Worm (Caenorhabditis elegans) whole organism, L4 larva: ENCODE data around the gene nas-14.
"Not testable (repeated sequence)": the region's sequence is repeated elsewhere in the genome, so short reads cannot be mapped to it uniquely, and the experiment has no call there.

ENCODE experiments used
- D1046.2 ChIP-seq: fragments of 200-800 bp; sonication (Bioruptor generic); IDR thresholded peaks from 2 replicates; pipeline ENCODE4 v1.3.6; 2022; ENCODE audit warnings: missing genetic modification characterization, missing compliant biosample characterization
- F26F4.8 ChIP-seq: fragments of 200-800 bp; sonication (Bioruptor generic); conservative IDR thresholded peaks from 2 replicates; pipeline ENCODE4 v1.3.6; 2022; ENCODE audit warnings: missing genetic modification characterization, missing compliant biosample characterization
- F44E2.7 ChIP-seq: fragments of 200-800 bp; sonication (Bioruptor generic); IDR thresholded peaks from 2 replicates; pipeline ENCODE4 v2.1.2; 2022; ENCODE audit warnings: missing genetic modification characterization, missing compliant biosample characterization
- T26A8.4 ChIP-seq: fragments of 200-800 bp; sonication (Bioruptor generic); IDR thresholded peaks from 2 replicates; pipeline ENCODE4 v1.3.6; 2022; ENCODE audit warnings: missing genetic modification characterization, missing compliant biosample characterization
- Y105C5A.15 ChIP-seq: fragments of 200-800 bp; sonication (Bioruptor generic); IDR thresholded peaks from 2 replicates; pipeline ENCODE4 v1.3.6; 2022; ENCODE audit warnings: missing genetic modification characterization, missing compliant biosample characterization
- Y48G9A.11 ChIP-seq: fragments of 200-800 bp; sonication (Bioruptor generic); IDR thresholded peaks from 2 replicates; pipeline ENCODE4 v1.3.6; 2022; ENCODE audit warnings: missing genetic modification reagents, missing genetic modification characterization, missing compliant biosample characterization
- Y5F2A.4 ChIP-seq: fragments of 200-800 bp; sonication (Bioruptor generic); optimal IDR thresholded peaks from 2 replicates; lab custom pipeline; 2018; ENCODE audit warnings: mild to moderate bottlenecking, missing genetic modification characterization, missing compliant biosample characterization
- Y75B8A.6 ChIP-seq: fragments of 200-800 bp; sonication (Bioruptor generic); IDR thresholded peaks from 2 replicates; pipeline ENCODE4 v1.3.6; 2022; ENCODE audit warnings: missing genetic modification reagents, missing genetic modification characterization, missing compliant biosample characterization
- aly-2 ChIP-seq: sonication (generic microtip); optimal IDR thresholded peaks from 2 replicates; lab custom pipeline; 2018; ENCODE audit warnings: missing biosample characterization, missing genetic modification characterization
- arid-1 ChIP-seq: fragments of 200-800 bp; sonication (Bioruptor generic); conservative IDR thresholded peaks from 2 replicates; pipeline ENCODE4 v1.3.6; 2022; ENCODE audit warnings: missing genetic modification reagents, missing genetic modification characterization, missing compliant biosample characterization
- attf-4 ChIP-seq: sonication (generic microtip); optimal IDR thresholded peaks from 3 replicates; lab custom pipeline; 2017; ENCODE audit warnings: missing biosample characterization, missing genetic modification characterization
- ces-1 ChIP-seq: fragments of 150-350 bp; sonication (generic microtip); optimal IDR thresholded peaks from 4 replicates; lab custom pipeline; 2014; ENCODE audit warnings: missing biosample characterization, missing genetic modification reagents, missing genetic modification characterization
- ctbp-1 ChIP-seq: fragments of 200-800 bp; sonication (Bioruptor generic); IDR thresholded peaks from 2 replicates; pipeline ENCODE4 v1.3.6; 2022; ENCODE audit warnings: missing genetic modification reagents, missing genetic modification characterization, missing compliant biosample characterization
- daf-8 ChIP-seq: fragments of 200-800 bp; sonication (Bioruptor generic); IDR thresholded peaks from 2 replicates; pipeline ENCODE4 v1.3.6; 2022; ENCODE audit warnings: missing genetic modification characterization, missing compliant biosample characterization
- dmd-6 ChIP-seq: fragments of 200-800 bp; sonication (Bioruptor generic); IDR thresholded peaks from 2 replicates; pipeline ENCODE4 v1.3.6; 2022; ENCODE audit warnings: missing genetic modification reagents, missing genetic modification characterization, missing compliant biosample characterization
- dmd-8 ChIP-seq: fragments of 200-800 bp; sonication (Bioruptor generic); IDR thresholded peaks from 2 replicates; pipeline ENCODE4 v1.3.6; 2022; ENCODE audit warnings: missing genetic modification characterization, missing compliant biosample characterization
- duxl-1 ChIP-seq: sonication (generic microtip); optimal IDR thresholded peaks from 2 replicates; lab custom pipeline; 2016; ENCODE audit warnings: mild to moderate bottlenecking, missing genetic modification characterization, moderate library complexity, missing compliant biosample characterization; ENCODE audit not compliant: poor library complexity
- egl-43 ChIP-seq: fragments of 200-800 bp; sonication (Bioruptor generic); IDR thresholded peaks from 2 replicates; pipeline ENCODE4 v1.3.6; 2022; ENCODE audit warnings: missing genetic modification reagents, missing genetic modification characterization, missing compliant biosample characterization
- hlh-11 ChIP-seq: fragments of 200-800 bp; sonication (Bioruptor generic); optimal IDR thresholded peaks from 2 replicates; lab custom pipeline; 2018; ENCODE audit warnings: mild to moderate bottlenecking, missing genetic modification characterization, missing compliant biosample characterization
- hlh-30 ChIP-seq: sonication (generic microtip); optimal IDR thresholded peaks from 2 replicates; lab custom pipeline; 2017; ENCODE audit warnings: antibody characterized with exemption, mild to moderate bottlenecking, missing genetic modification characterization, missing compliant biosample characterization; ENCODE audit not compliant: insufficient read depth
- hmg-1.1 ChIP-seq: fragments of 200-800 bp; sonication (Bioruptor generic); IDR thresholded peaks from 2 replicates; pipeline ENCODE4 v1.3.6; 2022; ENCODE audit warnings: missing genetic modification reagents, missing genetic modification characterization, missing compliant biosample characterization
- lim-7 ChIP-seq: fragments of 200-800 bp; sonication (Bioruptor generic); IDR thresholded peaks from 2 replicates; pipeline ENCODE4 v1.3.6; 2022; ENCODE audit warnings: missing genetic modification characterization, missing compliant biosample characterization
- lin-1 ChIP-seq: fragments of 200-800 bp; sonication (Bioruptor generic); IDR thresholded peaks from 2 replicates; pipeline ENCODE4 v1.3.6; 2022; ENCODE audit warnings: missing genetic modification reagents, missing genetic modification characterization, missing compliant biosample characterization
- lin-13 ChIP-seq: fragments of 150-350 bp; optimal IDR thresholded peaks from 2 replicates; lab custom pipeline; 2014; ENCODE audit warnings: missing biosample characterization, missing genetic modification reagents, missing genetic modification characterization
- lin-38 ChIP-seq: fragments of 200-800 bp; sonication (Bioruptor generic); IDR thresholded peaks from 2 replicates; pipeline ENCODE4 v1.3.6; 2022; ENCODE audit warnings: missing genetic modification reagents, missing genetic modification characterization, missing compliant biosample characterization
- madf-5 ChIP-seq, 2 experiments: fragments of 200-800 bp; sonication (Bioruptor generic); IDR thresholded peaks; 2 replicates each; pipeline ENCODE4 v1.3.6; 2022; ENCODE audit warnings: missing compliant biosample characterization in 2 of 2, missing genetic modification characterization in 2 of 2
- madf-9 ChIP-seq: fragments of 200-800 bp; sonication (Bioruptor generic); conservative IDR thresholded peaks from 2 replicates; pipeline ENCODE4 v1.3.6; 2022; ENCODE audit warnings: missing genetic modification reagents, missing genetic modification characterization, missing compliant biosample characterization
- mdt-29 ChIP-seq: fragments of 200-800 bp; sonication (Bioruptor generic); IDR thresholded peaks from 2 replicates; pipeline ENCODE4 v1.3.6; 2022; ENCODE audit warnings: missing genetic modification reagents, missing genetic modification characterization, missing compliant biosample characterization
- mes-2 ChIP-seq: sonication (generic microtip); optimal IDR thresholded peaks from 2 replicates; lab custom pipeline; 2016; ENCODE audit warnings: missing genotype, mild to moderate bottlenecking, missing genetic modification characterization, missing compliant biosample characterization; ENCODE audit not compliant: poor library complexity, severe bottlenecking
- nhr-11 ChIP-seq: fragments of 150-350 bp; optimal IDR thresholded peaks from 2 replicates; lab custom pipeline; 2014; ENCODE audit warnings: missing biosample characterization, missing genetic modification characterization
- nhr-41 ChIP-seq: fragments of 200-800 bp; sonication (Bioruptor generic); IDR thresholded peaks from 2 replicates; pipeline ENCODE4 v1.3.6; 2022; ENCODE audit warnings: missing genetic modification reagents, missing genetic modification characterization, missing compliant biosample characterization
- nhr-48 ChIP-seq: sonication (generic microtip); optimal IDR thresholded peaks from 2 replicates; lab custom pipeline; 2016; ENCODE audit warnings: mild to moderate bottlenecking, missing genetic modification characterization, missing compliant biosample characterization
- pha-4 ChIP-seq, 2 experiments: fragments of 150-350 bp in 1 of 2; fragments of 200-800 bp in 1 of 2; sonication (Bioruptor generic) in 1 of 2; IDR thresholded peaks in 1 of 2; optimal IDR thresholded peaks in 1 of 2; 2 replicates each; pipeline versions ENCODE4 v1.3.6 to Lab custom; 2014 to 2022; ENCODE audit warnings: missing genetic modification characterization in 2 of 2, missing genetic modification reagents in 2 of 2, missing biosample characterization in 1 of 2, missing compliant biosample characterization in 1 of 2
- sdz-12 ChIP-seq: fragments of 200-800 bp; sonication (Bioruptor generic); optimal IDR thresholded peaks from 2 replicates; lab custom pipeline; 2018; ENCODE audit warnings: mild to moderate bottlenecking, missing genetic modification characterization, missing compliant biosample characterization
- snpc-1.2 ChIP-seq: fragments of 200-800 bp; sonication (Bioruptor generic); IDR thresholded peaks from 2 replicates; pipeline ENCODE4 v1.3.6; 2022; ENCODE audit warnings: missing genetic modification reagents, missing genetic modification characterization, missing compliant biosample characterization
- snpc-4 ChIP-seq: fragments of 150-350 bp; optimal IDR thresholded peaks from 2 replicates; lab custom pipeline; 2014; ENCODE audit warnings: missing biosample characterization, missing genetic modification characterization
- spr-3 ChIP-seq: fragments of 200-800 bp; sonication (Bioruptor generic); optimal IDR thresholded peaks from 2 replicates; lab custom pipeline; 2018; ENCODE audit warnings: mild to moderate bottlenecking, missing genetic modification characterization, missing compliant biosample characterization
- tra-1 ChIP-seq: fragments of 200-800 bp; sonication (Bioruptor generic); IDR thresholded peaks from 2 replicates; pipeline ENCODE4 v1.3.6; 2022; ENCODE audit warnings: missing genetic modification reagents, missing genetic modification characterization, missing compliant biosample characterization
- unc-130 ChIP-seq: sonication (generic microtip); optimal IDR thresholded peaks from 2 replicates; lab custom pipeline; 2016; ENCODE audit warnings: missing genetic modification reagents, missing genetic modification characterization, missing compliant biosample characterization
- vab-7 ChIP-seq: fragments of 200-800 bp; sonication (Bioruptor generic); IDR thresholded peaks from 2 replicates; pipeline ENCODE4 v1.3.6; 2022; ENCODE audit warnings: missing genetic modification reagents, missing genetic modification characterization, missing compliant biosample characterization
- zfp-2 ChIP-seq: sonication (generic microtip); optimal IDR thresholded peaks from 2 replicates; lab custom pipeline; 2016; ENCODE audit warnings: mild to moderate bottlenecking, missing genetic modification characterization, missing compliant biosample characterization

Gene nas-14

DNA sequence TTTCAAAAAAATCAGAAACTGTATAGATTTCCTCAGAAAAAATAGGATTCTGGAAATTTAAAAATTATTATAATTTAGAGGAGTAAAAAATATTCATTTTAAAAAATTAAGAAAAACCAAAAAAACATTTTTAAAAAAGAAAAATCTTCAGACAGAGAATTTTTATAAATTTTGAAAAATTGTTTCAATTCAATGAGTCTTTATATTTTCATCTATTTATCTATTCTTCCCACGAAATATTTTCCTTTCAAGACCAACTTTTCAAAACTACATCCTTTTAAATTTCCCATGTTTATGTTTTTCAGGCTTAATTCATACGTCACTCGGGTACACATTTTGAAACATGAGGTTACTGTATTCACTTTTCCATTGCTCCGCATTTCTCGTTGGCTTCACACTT is at the start of gene nas-14:
Gene nas-14 (plus strand): TSS at position 301 of the 400 bp plus-strand sequence.
- TF ChIP-seq aly-2 (tag; lab: Kevin White, UChicago) (no peak), zfp-2 (tag; lab: Kevin White, UChicago) (no peak), madf-9 (no peak), snpc-4 (tag; lab: Kevin White, UChicago) (no peak), nhr-48 (tag; lab: Kevin White, UChicago) (no peak), D1046.2 (GFP tag; lab: Robert Waterston, UW) (no peak), snpc-1.2 (GFP tag; lab: Robert Waterston, UW) (no peak), lim-7 (GFP tag; lab: Robert Waterston, UW) (no peak), hlh-30 (tag; lab: Kevin White, UChicago) (no peak)
- TF ChIP-seq, all 104 proteins: peak for 0

DNA sequence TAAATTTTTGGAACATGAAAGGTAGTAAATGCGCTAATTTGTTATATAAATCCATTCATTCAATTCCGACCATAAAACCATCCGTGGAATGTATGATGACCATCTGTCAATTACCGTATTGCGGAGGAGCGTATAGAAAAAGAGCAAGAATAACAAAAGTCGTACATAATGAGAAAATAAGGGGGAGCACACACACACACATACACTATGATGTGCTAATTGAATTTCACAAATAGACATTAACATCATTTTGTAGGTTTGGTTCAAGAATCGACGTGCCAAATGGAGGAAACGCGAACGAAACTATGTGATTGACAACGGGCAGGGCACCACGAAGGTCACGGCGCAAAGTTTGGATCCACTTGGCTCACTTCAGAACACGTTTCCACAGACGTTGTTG is 48.9 kb upstream of the nas-14 start:
- no peak for TF ChIP-seq attf-4 (tag; lab: Kevin White, UChicago)
- TF ChIP-seq Y48G9A.11, result no peak
- no peak for TF ChIP-seq mes-2 (tag; lab: Kevin White, UChicago)
- no peak for TF ChIP-seq mdt-29 (GFP tag; lab: Robert Waterston, UW)
- TF ChIP-seq ces-1 (GFP tag; lab: Kevin White, UChicago), result no peak
- TF ChIP-seq nhr-41 (GFP tag; lab: Robert Waterston, UW), result no peak
- TF ChIP-seq daf-8, result no peak
- no peak for TF ChIP-seq spr-3
- no peak for TF ChIP-seq Y5F2A.4 (GFP tag; lab: Kevin White, UChicago)
- TF ChIP-seq nhr-11, result no peak
- TF ChIP-seq Y75B8A.6, result no peak
- TF ChIP-seq sdz-12 (GFP tag; lab: Kevin White, UChicago), result no peak
- TF ChIP-seq hmg-1.1 (GFP tag; lab: Robert Waterston, UW), result no peak

DNA sequence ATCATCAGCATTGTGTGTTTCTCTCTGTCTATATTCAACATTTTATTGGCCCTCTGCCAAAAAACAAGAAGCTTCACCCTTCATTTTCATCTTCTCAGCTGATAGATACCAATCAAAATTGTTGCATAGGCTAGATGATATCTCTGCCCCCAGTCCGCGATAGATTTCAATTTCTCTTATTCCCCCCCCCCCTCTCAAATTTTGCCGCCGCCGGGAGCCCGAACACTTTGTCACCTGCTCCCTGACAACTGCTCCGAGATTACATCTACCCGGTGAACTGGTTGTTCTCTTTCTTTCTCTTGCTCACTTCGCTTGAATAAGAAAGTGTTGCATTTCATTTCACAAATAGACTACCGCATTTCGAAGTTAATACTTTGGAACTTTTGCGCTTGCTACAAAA is 44.3 kb upstream of the nas-14 start:
- no peak for TF ChIP-seq lin-13 (GFP tag; lab: Kevin White, UChicago)
- TF ChIP-seq hlh-11 (tag; lab: Kevin White, UChicago), result peak; percentile 2
- no peak for TF ChIP-seq unc-130
- no peak for TF ChIP-seq duxl-1 (tag; lab: Kevin White, UChicago)
- TF ChIP-seq nhr-11, result peak; percentile 10

DNA sequence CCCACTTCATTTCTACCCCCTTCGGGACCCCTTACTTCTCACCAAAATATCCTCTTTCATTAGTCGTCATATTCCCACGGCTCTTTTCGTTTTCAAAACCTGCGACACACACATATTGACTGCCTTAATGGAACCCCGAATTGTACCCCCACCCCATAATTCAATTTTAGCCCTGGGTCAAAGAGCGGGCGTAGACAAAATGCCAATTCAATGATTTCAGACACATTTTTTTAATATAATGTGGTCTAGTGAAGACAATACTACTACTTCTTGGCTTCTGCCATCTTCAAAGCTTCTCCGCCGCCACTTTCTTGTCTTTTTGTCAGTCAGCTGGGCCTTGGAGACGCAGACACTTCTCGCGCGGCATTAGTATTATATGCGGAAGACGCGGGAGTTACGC is 42.6 kb upstream of the nas-14 start:
- TF ChIP-seq pha-4 (GFP tag; IDR thresholded peaks at IDR 0.05; lab: Robert Waterston, UW) (0 out of 2 replicates have a peak, but pooled peaks have one; percentile 21), pha-4 (tag; optimal IDR thresholded peaks at IDR 0.05; lab: Kevin White, UChicago) (no peak), daf-8 (no peak), egl-43 (0 out of 2 replicates have a peak, but pooled peaks have one; percentile 33)

DNA sequence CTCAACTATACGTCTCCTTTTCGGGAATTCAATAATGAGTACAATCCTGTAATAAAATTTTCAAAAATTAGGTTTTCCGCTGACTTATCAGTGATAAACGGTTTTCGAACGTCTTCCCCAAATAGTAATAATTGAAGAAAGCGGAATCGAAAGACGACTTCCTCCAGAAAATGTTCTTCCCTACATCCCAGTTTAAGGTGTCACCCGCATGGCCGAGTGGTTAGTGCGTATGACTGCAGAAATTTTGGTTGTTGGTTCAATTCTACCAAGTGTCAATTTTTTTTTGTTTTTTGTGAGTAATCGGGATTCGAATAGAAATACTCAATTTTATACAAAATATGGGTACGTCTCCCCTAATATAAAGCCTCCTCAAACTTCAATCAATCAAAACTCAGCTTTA is 29.5 kb upstream of the nas-14 start:
- TF ChIP-seq madf-5 (GFP tag; IDR thresholded peaks at IDR 0.05; lab: Robert Waterston, UW) (peak; percentile 76 to 82; a peak in 1 of 4 replicates), Y105C5A.15 (GFP tag; lab: Robert Waterston, UW) (peak; percentile 71; the same call in 1 of the 2 replicates), arid-1 (GFP tag; lab: Robert Waterston, UW) (peak; percentile 88), vab-7 (GFP tag; lab: Robert Waterston, UW) (peak; percentile 85), F26F4.8 (GFP tag; lab: Robert Waterston, UW) (peak; percentile 91), F44E2.7 (GFP tag; lab: Robert Waterston, UW) (peak; percentile 81; the same call in 1 of the 2 replicates), T26A8.4 (GFP tag; lab: Robert Waterston, UW) (peak; percentile 59), pha-4 (GFP tag; IDR thresholded peaks at IDR 0.05; lab: Robert Waterston, UW) (peak; percentile 76), lim-7 (GFP tag; lab: Robert Waterston, UW) (peak; percentile 92), lin-1 (peak; percentile 56; the same call in 1 of the 2 replicates), ctbp-1 (GFP tag; lab: Robert Waterston, UW) (peak; percentile 53; the same call in 1 of the 2 replicates), lin-38 (GFP tag; lab: Robert Waterston, UW) (peak; percentile 76), madf-9 (peak; percentile 69), Y48G9A.11 (peak; percentile 64), dmd-8 (peak; percentile 82), Y75B8A.6 (0 out of 2 replicates have a peak, but pooled peaks have one; percentile 68), D1046.2 (GFP tag; lab: Robert Waterston, UW) (peak; percentile 44; the same call in 1 of the 2 replicates), egl-43 (peak; percentile 87), snpc-1.2 (GFP tag; lab: Robert Waterston, UW) (peak; percentile 87), hmg-1.1 (GFP tag; lab: Robert Waterston, UW) (peak; percentile 39; the same call in 1 of the 2 replicates), dmd-6 (GFP tag; lab: Robert Waterston, UW) (0 out of 2 replicates have a peak, but pooled peaks have one; percentile 10), tra-1 (GFP tag; lab: Robert Waterston, UW) (peak; percentile 47; the same call in 1 of the 2 replicates)
- not testable (repeated sequence) for TF ChIP-seq pha-4 (tag; optimal IDR thresholded peaks at IDR 0.05; lab: Kevin White, UChicago)
